Fruit fly (Drosophila melanogaster) whole organism, embryonic: ENCODE measurements around the gene Atx2.

Source experiments
- Abd-B ChIP-seq: fragments of 200-800 bp; sonication (Bioruptor generic); optimal IDR thresholded peaks from 2 replicates; lab custom pipeline; 2018; ENCODE audit warnings: missing biosample characterization, mild to moderate bottlenecking, missing genetic modification characterization, moderate library complexity
- Atf-2 ChIP-seq: fragments of 200-800 bp; sonication (Bioruptor generic); optimal IDR thresholded peaks from 2 replicates; lab custom pipeline; 2016; ENCODE audit warnings: missing biosample characterization, missing genetic modification characterization
- Atf3 ChIP-seq: fragments of 200-800 bp; sonication (Bioruptor generic); optimal IDR thresholded peaks from 3 replicates; lab custom pipeline; 2016; ENCODE audit warnings: missing biosample characterization, missing genetic modification characterization
- Awh ChIP-seq: fragments of 200-800 bp; sonication (Bioruptor generic); IDR thresholded peaks from 2 replicates; pipeline ENCODE4, ENCODE4 v1.3.6; 2022; ENCODE audit warnings: missing biosample characterization, missing genetic modification characterization
- B-H1 ChIP-seq: fragments of 200-800 bp; sonication (Bioruptor generic); IDR thresholded peaks from 3 replicates; pipeline ENCODE4 v1.3.6; 2022; ENCODE audit warnings: missing biosample characterization, missing genetic modification characterization
- Bgb ChIP-seq: fragments of 200-800 bp; sonication (Bioruptor generic); IDR thresholded peaks from 2 replicates; pipeline ENCODE4 v1.3.6; 2022; ENCODE audit warnings: missing biosample characterization, missing genetic modification characterization; ENCODE audit not compliant: partially characterized antibody
- Bteb2 ChIP-seq: fragments of 200-800 bp; sonication (Bioruptor generic); optimal IDR thresholded peaks from 2 replicates; lab custom pipeline; 2016; ENCODE audit warnings: missing biosample characterization, missing genetic modification characterization
- CG11695 ChIP-seq: fragments of 200-800 bp; sonication (Bioruptor generic); IDR thresholded peaks from 3 replicates; pipeline ENCODE4 v1.3.6; 2022; ENCODE audit warnings: missing biosample characterization, missing genetic modification characterization
- CG12219 ChIP-seq: fragments of 200-800 bp; sonication (Bioruptor generic); optimal IDR thresholded peaks from 3 replicates; lab custom pipeline; 2018; ENCODE audit warnings: missing biosample characterization, mild to moderate bottlenecking, missing genetic modification characterization
- CG12659 ChIP-seq: fragments of 200-800 bp; sonication (Bioruptor generic); optimal IDR thresholded peaks from 3 replicates; lab custom pipeline; 2017; ENCODE audit warnings: mild to moderate bottlenecking, missing biosample characterization, missing genetic modification reagents, missing genetic modification characterization
- CG14965 ChIP-seq: fragments of 200-800 bp; sonication (Bioruptor generic); optimal IDR thresholded peaks from 2 replicates; lab custom pipeline; 2016; ENCODE audit warnings: missing biosample characterization, missing genetic modification characterization, borderline replicate concordance
- CG1603 ChIP-seq: fragments of 200-800 bp; sonication (Bioruptor generic); optimal IDR thresholded peaks from 2 replicates; lab custom pipeline; 2019; ENCODE audit warnings: missing biosample characterization, mild to moderate bottlenecking, missing genetic modification characterization, moderate library complexity
- CG17186 ChIP-seq: fragments of 200-800 bp; sonication (Bioruptor generic); optimal IDR thresholded peaks from 3 replicates; lab custom pipeline; 2017; ENCODE audit warnings: missing biosample characterization, missing genetic modification reagents, missing genetic modification characterization
- CG17359 ChIP-seq: fragments of 200-800 bp; sonication (Bioruptor generic); optimal IDR thresholded peaks from 3 replicates; lab custom pipeline; 2018; ENCODE audit warnings: missing biosample characterization, mild to moderate bottlenecking, missing genetic modification characterization, moderate library complexity
- CG17385 ChIP-seq: fragments of 200-800 bp; sonication (Bioruptor generic); optimal IDR thresholded peaks from 3 replicates; lab custom pipeline; 2018; ENCODE audit warnings: missing biosample characterization, mild to moderate bottlenecking, missing genetic modification characterization
- CG3065 ChIP-seq: fragments of 200-800 bp; sonication (Bioruptor generic); optimal IDR thresholded peaks from 2 replicates; lab custom pipeline; 2016; ENCODE audit warnings: missing biosample characterization, missing genetic modification characterization
- CG3726 ChIP-seq: fragments of 200-800 bp; sonication (Bioruptor generic); IDR thresholded peaks from 3 replicates; pipeline ENCODE4, ENCODE4 v1.3.6; 2022; ENCODE audit warnings: missing biosample characterization, missing genetic modification characterization
- CG4360 ChIP-seq: fragments of 200-800 bp; sonication (Bioruptor generic); IDR thresholded peaks from 2 replicates; pipeline ENCODE4 v1.3.6; 2022; ENCODE audit warnings: missing biosample characterization, missing genetic modification characterization
- CG4730 ChIP-seq: fragments of 200-800 bp; sonication (Bioruptor generic); IDR thresholded peaks from 2 replicates; pipeline ENCODE4 v1.3.6; 2022; ENCODE audit warnings: missing biosample characterization, missing genetic modification characterization
- CG6689 ChIP-seq: fragments of 200-800 bp; sonication (Bioruptor generic); IDR thresholded peaks from 2 replicates; pipeline ENCODE4 v1.3.6; 2022; ENCODE audit warnings: missing biosample characterization, missing genetic modification characterization
- CG7786 ChIP-seq: fragments of 200-800 bp; sonication (Bioruptor generic); optimal IDR thresholded peaks from 2 replicates; lab custom pipeline; 2016; ENCODE audit warnings: missing biosample characterization, missing genetic modification characterization
- CG7928 ChIP-seq: fragments of 200-800 bp; sonication (Bioruptor generic); optimal IDR thresholded peaks from 2 replicates; lab custom pipeline; 2017; ENCODE audit warnings: missing biosample characterization, mild to moderate bottlenecking, missing genetic modification characterization
- CG8281 ChIP-seq: fragments of 200-800 bp; sonication (Bioruptor generic); optimal IDR thresholded peaks from 2 replicates; lab custom pipeline; 2018; ENCODE audit warnings: missing biosample characterization, mild to moderate bottlenecking, missing genetic modification characterization, moderate library complexity
- CG8388 ChIP-seq: fragments of 200-800 bp; sonication (Bioruptor generic); optimal IDR thresholded peaks from 2 replicates; lab custom pipeline; 2019; ENCODE audit warnings: missing biosample characterization, mild to moderate bottlenecking, missing genetic modification characterization, moderate library complexity
- Deaf1 ChIP-seq: fragments of 200-800 bp; optimal IDR thresholded peaks from 3 replicates; lab custom pipeline; 2019; ENCODE audit warnings: missing biosample characterization, mild to moderate bottlenecking, missing genetic modification characterization, moderate library complexity
- Fer3 ChIP-seq: fragments of 200-800 bp; sonication (Bioruptor generic); optimal IDR thresholded peaks from 2 replicates; lab custom pipeline; 2018; ENCODE audit warnings: missing biosample characterization, mild to moderate bottlenecking, missing genetic modification characterization, moderate library complexity
- Gsc ChIP-seq: fragments of 200-800 bp; sonication (Bioruptor generic); IDR thresholded peaks from 2 replicates; pipeline ENCODE4 v1.3.6; 2022; ENCODE audit warnings: missing biosample characterization, missing genetic modification characterization
- Mrtf ChIP-seq: fragments of 200-800 bp; sonication (Bioruptor generic); IDR thresholded peaks from 3 replicates; pipeline ENCODE4 v1.3.6; 2022; ENCODE audit warnings: missing biosample characterization, missing genetic modification characterization
- NC2α ChIP-seq: fragments of 200-800 bp; sonication (Bioruptor generic); optimal IDR thresholded peaks from 2 replicates; lab custom pipeline; 2016; ENCODE audit warnings: missing biosample characterization, missing genetic modification characterization
- Oli ChIP-seq: fragments of 200-800 bp; sonication (Bioruptor generic); optimal IDR thresholded peaks from 2 replicates; lab custom pipeline; 2018; ENCODE audit warnings: missing biosample characterization, mild to moderate bottlenecking, missing genetic modification characterization, moderate library complexity
- Rx ChIP-seq: fragments of 200-800 bp; sonication (Bioruptor generic); IDR thresholded peaks from 2 replicates; pipeline ENCODE4 v1.3.6; 2022; ENCODE audit warnings: missing biosample characterization, missing genetic modification characterization
- Taf1 ChIP-seq: fragments of 200-800 bp; sonication (Bioruptor generic); IDR thresholded peaks from 2 replicates; pipeline ENCODE4 v1.3.6; 2022; ENCODE audit warnings: missing biosample characterization, missing genetic modification characterization
- Xrp1 ChIP-seq: fragments of 200-800 bp; sonication (Bioruptor generic); IDR thresholded peaks from 2 replicates; pipeline ENCODE4 v1.3.6; 2022; ENCODE audit warnings: missing biosample characterization, missing genetic modification characterization
- ara ChIP-seq: fragments of 200-800 bp; sonication (Bioruptor generic); IDR thresholded peaks from 2 replicates; pipeline ENCODE4 v1.3.6; 2022; ENCODE audit warnings: missing biosample characterization, missing genetic modification characterization
- bsh ChIP-seq, 2 experiments: fragments of 200-800 bp; sonication (Bioruptor generic); optimal IDR thresholded peaks; 2 replicates each; lab custom pipeline; 2017 to 2018; ENCODE audit warnings: mild to moderate bottlenecking in 2 of 2, missing biosample characterization in 2 of 2, missing genetic modification characterization in 2 of 2, moderate library complexity in 1 of 2
- cad ChIP-seq: fragments of >200 bp; optimal IDR thresholded peaks from 2 replicates; lab custom pipeline; 2017; ENCODE audit warnings: missing biosample characterization, missing genetic modification characterization
- chn ChIP-seq: fragments of 200-800 bp; sonication (Bioruptor generic); optimal IDR thresholded peaks from 2 replicates; lab custom pipeline; 2016; ENCODE audit warnings: missing biosample characterization, missing genetic modification characterization
- ci ChIP-seq: fragments of 200-800 bp; sonication (Bioruptor generic); IDR thresholded peaks from 3 replicates; pipeline ENCODE4 v1.3.6; 2022; ENCODE audit warnings: missing biosample characterization, missing genetic modification characterization
- crc ChIP-seq: fragments of 200-800 bp; sonication (Bioruptor generic); optimal IDR thresholded peaks from 2 replicates; lab custom pipeline; 2016; ENCODE audit warnings: missing biosample characterization, missing genetic modification characterization
- dm ChIP-seq: fragments of 200-800 bp; sonication (Bioruptor generic); optimal IDR thresholded peaks from 3 replicates; lab custom pipeline; 2016; ENCODE audit warnings: missing biosample characterization, missing genetic modification characterization
- dmrt11E ChIP-seq: fragments of 200-800 bp; sonication (Bioruptor generic); optimal IDR thresholded peaks from 3 replicates; lab custom pipeline; 2018; ENCODE audit warnings: missing biosample characterization, mild to moderate bottlenecking, missing genetic modification characterization, moderate library complexity
- fd3F ChIP-seq: fragments of 200-800 bp; sonication (Bioruptor generic); optimal IDR thresholded peaks from 2 replicates; lab custom pipeline; 2018; ENCODE audit warnings: missing biosample characterization, mild to moderate bottlenecking, missing genetic modification characterization, moderate library complexity
- jigr1 ChIP-seq: fragments of 200-800 bp; sonication (Bioruptor generic); IDR thresholded peaks from 3 replicates; pipeline ENCODE4 v1.3.6; 2022; ENCODE audit warnings: missing biosample characterization, missing genetic modification characterization
- kay ChIP-seq: fragments of 200-800 bp; sonication (Bioruptor generic); optimal IDR thresholded peaks from 2 replicates; lab custom pipeline; 2016; ENCODE audit warnings: missing biosample characterization, missing genetic modification characterization
- odd ChIP-seq: fragments of 200-800 bp; sonication (Bioruptor generic); optimal IDR thresholded peaks from 2 replicates; lab custom pipeline; 2017; ENCODE audit warnings: missing biosample characterization, mild to moderate bottlenecking, missing genetic modification characterization
- peb ChIP-seq: fragments of 200-800 bp; sonication (Bioruptor generic); IDR thresholded peaks from 2 replicates; pipeline ENCODE4 v1.3.6; 2022; ENCODE audit warnings: missing biosample characterization, missing genetic modification characterization
- pho ChIP-seq: fragments of 200-800 bp; sonication (Bioruptor generic); optimal IDR thresholded peaks from 2 replicates; lab custom pipeline; 2016; ENCODE audit warnings: missing biosample characterization, missing genetic modification characterization
- schlank ChIP-seq: fragments of 200-800 bp; sonication (Bioruptor generic); optimal IDR thresholded peaks from 2 replicates; lab custom pipeline; 2018; ENCODE audit warnings: missing biosample characterization, mild to moderate bottlenecking, missing genetic modification characterization
- slp2 ChIP-seq: fragments of 200-800 bp; sonication (Bioruptor generic); optimal IDR thresholded peaks from 2 replicates; lab custom pipeline; 2016; ENCODE audit warnings: missing biosample characterization, missing genetic modification characterization
- stc ChIP-seq: fragments of 200-800 bp; sonication (Bioruptor generic); IDR thresholded peaks from 2 replicates; pipeline ENCODE4 v1.3.6; 2022; ENCODE audit warnings: missing biosample characterization, missing genetic modification characterization
- yki ChIP-seq: fragments of >200 bp; optimal IDR thresholded peaks from 3 replicates; lab custom pipeline; 2018

The Atx2 gene

dm6 chr3R:15408131-15408731, at the start of gene Atx2 (continued):
- TF ChIP-seq bsh (GFP tag; optimal IDR thresholded peaks at IDR 0.05; lab: Kevin White, UChicago) (peak in 1 of 2 experiments; percentile 5), cad (no peak), B-H1 (no peak), Rx (peak; percentile 23; the same call in 1 of the 2 replicates), kay (GFP tag; lab: Kevin White, UChicago) (no peak), CG7786 (peak; percentile 8), CG17186 (GFP tag; lab: Kevin White, UChicago) (peak; percentile 97), jigr1 (GFP tag; lab: Robert Waterston, UW) (no peak), Awh (GFP tag; lab: Robert Waterston, UW) (no peak), schlank (tag; lab: Kevin White, UChicago) (no peak), Bgb (GFP tag; lab: Robert Waterston, UW) (peak; percentile 96), stc (0 out of 2 replicates have a peak, but pooled peaks have one; percentile 22), Gsc (no peak), CG4730 (no peak), CG8281 (no peak), dmrt11E (tag; lab: Kevin White, UChicago) (peak; percentile 16), CG1603 (peak; percentile 76), CG3065 (GFP tag; lab: Kevin White, UChicago) (peak; percentile 11), CG8388 (peak; percentile 14), slp2 (GFP tag; lab: Kevin White, UChicago) (peak; percentile 5), chn (GFP tag; lab: Kevin White, UChicago) (peak; percentile 3), crc (no peak), peb (GFP tag; lab: Robert Waterston, UW) (no peak), yki (lab: Kevin White, UChicago) (no peak), Bteb2 (GFP tag; lab: Kevin White, UChicago) (peak; percentile 24), dm (GFP tag; lab: Kevin White, UChicago) (peak; percentile 70), Taf1 (GFP tag; lab: Robert Waterston, UW) (no peak), CG4360 (GFP tag; lab: Robert Waterston, UW) (no peak), CG11695 (no peak), Deaf1 (peak; percentile 55), CG3726 (GFP tag; lab: Robert Waterston, UW) (0 out of 3 replicates have a peak, but pooled peaks have one; percentile 10), Oli (no peak), odd (GFP tag; lab: Kevin White, UChicago) (no peak), Mrtf (no peak), Atf3 (no peak), Atf-2 (peak; percentile 4), NC2α (GFP tag; lab: Kevin White, UChicago) (no peak), fd3F (GFP tag; lab: Kevin White, UChicago) (no peak), CG17359 (tag; lab: Kevin White, UChicago) (peak; percentile 18), CG7928 (GFP tag; lab: Kevin White, UChicago) (no peak), CG6689 (GFP tag; lab: Robert Waterston, UW) (no peak), CG12219 (GFP tag; lab: Kevin White, UChicago) (no peak), Abd-B (peak; percentile 30), Fer3 (tag; lab: Kevin White, UChicago) (no peak), pho (GFP tag; lab: Kevin White, UChicago) (peak; percentile 73), ara (GFP tag; lab: Robert Waterston, UW) (0 out of 2 replicates have a peak, but pooled peaks have one; percentile 21), CG12659 (GFP tag; lab: Kevin White, UChicago) (peak; percentile 78), CG14965 (no peak), Xrp1 (GFP tag; lab: Robert Waterston, UW) (peak; percentile 38), CG17385 (no peak), ci (GFP tag; lab: Robert Waterston, UW) (peak; percentile 75; the same call in 2 of the 3 replicates)
